Worm (Caenorhabditis elegans): ENCODE results near the gene F52C6.4.

ce11 chrII:1893912-1894311, 29.0 kb upstream of the F52C6.4 start, which contains the start of gene C16C4.1:
- no peak for TF ChIP-seq madf-2 (tag; optimal IDR thresholded peaks at IDR 0.05)
- no peak for TF ChIP-seq fax-1 (tag; optimal IDR thresholded peaks at IDR 0.05)
- TF ChIP-seq nfya-1 (tag; optimal IDR thresholded peaks at IDR 0.05): no peak
- TF ChIP-seq ceh-31 (tag; optimal IDR thresholded peaks at IDR 0.05): no peak
- TF ChIP-seq hlh-30 (tag; optimal IDR thresholded peaks at IDR 0.05; ENCODE audit: insufficient read depth): no peak
- no peak for TF ChIP-seq nhr-11 (tag; optimal IDR thresholded peaks at IDR 0.05)
- no peak for TF ChIP-seq pag-3 (tag; optimal IDR thresholded peaks at IDR 0.05; ENCODE audit: borderline replicate concordance)
- no peak for TF ChIP-seq elt-4 (tag; optimal IDR thresholded peaks at IDR 0.05)
- no peak for TF ChIP-seq ama-1 (optimal IDR thresholded peaks at IDR 0.05)
- TF ChIP-seq fkh-10 (GFP tag; optimal IDR thresholded peaks at IDR 0.05): no peak
